Worm (Caenorhabditis elegans) whole organism, young adult: ENCODE data around the gene clik-2.

Experiments
- B0261.1 ChIP-seq: sonication (generic microtip); optimal IDR thresholded peaks from 2 replicates; lab custom pipeline; 2016; ENCODE audit warnings: mild to moderate bottlenecking, missing genetic modification characterization, moderate library complexity, missing compliant biosample characterization
- C17E4.6 ChIP-seq: fragments of 200-800 bp; sonication (Bioruptor generic); IDR thresholded peaks from 2 replicates; pipeline ENCODE4 v1.3.6; 2022; ENCODE audit warnings: missing genetic modification reagents, missing genetic modification characterization, missing compliant biosample characterization
- F23B12.7 ChIP-seq: sonication (generic microtip); optimal IDR thresholded peaks from 2 replicates; lab custom pipeline; 2017; ENCODE audit warnings: missing genetic modification characterization, mild to moderate bottlenecking, missing compliant biosample characterization, antibody characterized with exemption, moderate library complexity; ENCODE audit not compliant: insufficient read depth
- F49E8.2 ChIP-seq: sonication (generic microtip); optimal IDR thresholded peaks from 3 replicates; lab custom pipeline; 2017; ENCODE audit warnings: missing genetic modification characterization, mild to moderate bottlenecking, missing compliant biosample characterization, antibody characterized with exemption, moderate library complexity; ENCODE audit not compliant: insufficient read depth
- F57A8.1 ChIP-seq: fragments of 200-800 bp; sonication (Bioruptor generic); optimal IDR thresholded peaks from 2 replicates; lab custom pipeline; 2018; ENCODE audit warnings: mild to moderate bottlenecking, missing genetic modification characterization, moderate library complexity, missing compliant biosample characterization
- Y95B8A.8 ChIP-seq: fragments of 200-800 bp; sonication (Bioruptor generic); IDR thresholded peaks from 2 replicates; pipeline ENCODE4 v1.3.6; 2022; ENCODE audit warnings: missing genetic modification reagents, missing genetic modification characterization, missing compliant biosample characterization
- ZK185.1 ChIP-seq: sonication (generic microtip); optimal IDR thresholded peaks from 2 replicates; lab custom pipeline; 2016; ENCODE audit warnings: mild to moderate bottlenecking, missing genetic modification characterization, missing compliant biosample characterization; ENCODE audit not compliant: poor library complexity, severe bottlenecking
- akir-1 ChIP-seq: fragments of 200-800 bp; sonication (Bioruptor generic); optimal IDR thresholded peaks from 2 replicates; lab custom pipeline; 2018; ENCODE audit warnings: mild to moderate bottlenecking, missing genetic modification characterization, moderate library complexity, missing compliant biosample characterization
- ama-1 ChIP-seq, 3 experiments: fragments of 150-350 bp in 1 of 3; sonication (generic microtip) in 2 of 3; optimal IDR thresholded peaks; 2 replicates each; lab custom pipeline; 2014 to 2018; ENCODE audit warnings: missing biosample characterization in 2 of 3, missing genetic modification characterization in 2 of 3, missing genetic modification reagents in 2 of 3
- attf-5 ChIP-seq: fragments of 200-800 bp; sonication (Bioruptor generic); optimal IDR thresholded peaks from 2 replicates; lab custom pipeline; 2018; ENCODE audit warnings: mild to moderate bottlenecking, missing genetic modification characterization, missing compliant biosample characterization
- ceh-58 ChIP-seq: fragments of 200-800 bp; sonication (Bioruptor generic); IDR thresholded peaks from 2 replicates; pipeline ENCODE4 v1.3.6; 2022; ENCODE audit warnings: missing genetic modification characterization, missing compliant biosample characterization
- chd-7 ChIP-seq: sonication (generic microtip); optimal IDR thresholded peaks from 2 replicates; lab custom pipeline; 2016; ENCODE audit warnings: mild to moderate bottlenecking, missing genetic modification characterization, moderate library complexity, missing compliant biosample characterization
- die-1 ChIP-seq: sonication (generic microtip); optimal IDR thresholded peaks from 2 replicates; lab custom pipeline; 2016; ENCODE audit warnings: missing genotype, mild to moderate bottlenecking, missing genetic modification characterization, missing compliant biosample characterization
- dpl-1 ChIP-seq: fragments of 150-350 bp; optimal IDR thresholded peaks from 2 replicates; lab custom pipeline; 2014; ENCODE audit warnings: missing biosample characterization, missing genetic modification reagents, missing genetic modification characterization
- efl-1 ChIP-seq: fragments of 150-350 bp; optimal IDR thresholded peaks from 2 replicates; lab custom pipeline; 2014; ENCODE audit warnings: missing biosample characterization, missing genetic modification reagents, missing genetic modification characterization
- hmg-1.2 ChIP-seq: fragments of 200-800 bp; sonication (Bioruptor generic); IDR thresholded peaks from 2 replicates; pipeline ENCODE4 v1.3.6; 2022; ENCODE audit warnings: missing genetic modification reagents, missing genetic modification characterization, missing compliant biosample characterization
- let-607 ChIP-seq, 2 experiments: fragments of 200-800 bp in 1 of 2; sonication (Bioruptor generic) in 1 of 2; sonication (generic microtip) in 1 of 2; optimal IDR thresholded peaks; 2 replicates each; lab custom pipeline; 2016 to 2018; ENCODE audit warnings: mild to moderate bottlenecking in 2 of 2, missing compliant biosample characterization in 2 of 2, missing genetic modification characterization in 2 of 2, moderate library complexity in 2 of 2, missing genotype in 1 of 2
- lsl-1 ChIP-seq: fragments of 200-800 bp; sonication (Bioruptor generic); optimal IDR thresholded peaks from 2 replicates; lab custom pipeline; 2018; ENCODE audit warnings: mild to moderate bottlenecking, missing genetic modification characterization, moderate library complexity, missing compliant biosample characterization
- madf-10 ChIP-seq: sonication (generic microtip); optimal IDR thresholded peaks from 2 replicates; lab custom pipeline; 2016; ENCODE audit warnings: mild to moderate bottlenecking, missing genetic modification characterization, missing compliant biosample characterization
- madf-3 ChIP-seq: fragments of 200-800 bp; sonication (Bioruptor generic); IDR thresholded peaks from 2 replicates; pipeline ENCODE4 v1.3.6; 2022; ENCODE audit warnings: missing genetic modification reagents, missing genetic modification characterization, missing compliant biosample characterization
- mcd-1 ChIP-seq: fragments of 200-800 bp; sonication (Bioruptor generic); IDR thresholded peaks from 2 replicates; pipeline ENCODE4 v1.3.6; 2022; ENCODE audit warnings: missing genetic modification reagents, missing genetic modification characterization, missing compliant biosample characterization
- mes-4 ChIP-seq: sonication (generic microtip); optimal IDR thresholded peaks from 2 replicates; lab custom pipeline; 2016; ENCODE audit warnings: missing genotype, missing genetic modification characterization, missing compliant biosample characterization
- nfya-2 ChIP-seq: fragments of 200-800 bp; sonication (Bioruptor generic); IDR thresholded peaks from 2 replicates; pipeline ENCODE4 v1.3.6; 2022; ENCODE audit warnings: missing genetic modification reagents, missing genetic modification characterization, missing compliant biosample characterization
- nfyb-1 ChIP-seq: fragments of 200-800 bp; sonication (Bioruptor generic); IDR thresholded peaks from 2 replicates; pipeline ENCODE4 v1.3.6; 2022; ENCODE audit warnings: missing genetic modification reagents, missing genetic modification characterization, missing compliant biosample characterization
- nhr-90 ChIP-seq: sonication (generic microtip); optimal IDR thresholded peaks from 2 replicates; lab custom pipeline; 2016; ENCODE audit warnings: missing genotype, mild to moderate bottlenecking, missing genetic modification characterization, missing compliant biosample characterization
- pbrm-1 ChIP-seq: fragments of 200-800 bp; sonication (Bioruptor generic); IDR thresholded peaks from 2 replicates; pipeline ENCODE4 v1.3.6; 2022; ENCODE audit warnings: missing genetic modification reagents, missing genetic modification characterization, missing compliant biosample characterization
- rec-8 ChIP-seq, 2 experiments: sonication (generic microtip); optimal IDR thresholded peaks; 2 replicates each; lab custom pipeline; 2016; ENCODE audit warnings: mild to moderate bottlenecking in 2 of 2, missing genetic modification characterization in 2 of 2, missing genetic modification reagents in 2 of 2, missing genotype in 2 of 2, missing biosample characterization in 1 of 2, missing compliant biosample characterization in 1 of 2, moderate library complexity in 1 of 2
- snpc-3.4 ChIP-seq: sonication (generic microtip); optimal IDR thresholded peaks from 2 replicates; lab custom pipeline; 2017; ENCODE audit warnings: missing genetic modification characterization, mild to moderate bottlenecking, missing compliant biosample characterization, antibody characterized with exemption, moderate library complexity, missing genotype, missing genetic modification reagents
- tbp1 ChIP-seq: fragments of 200-800 bp; sonication (Bioruptor generic); optimal IDR thresholded peaks from 2 replicates; lab custom pipeline; 2018; ENCODE audit warnings: mild to moderate bottlenecking, missing genetic modification characterization, missing compliant biosample characterization
- tbx-9 ChIP-seq: sonication (generic microtip); optimal IDR thresholded peaks from 2 replicates; lab custom pipeline; 2016; ENCODE audit warnings: borderline replicate concordance, missing genetic modification characterization, inconsistent platforms, missing compliant biosample characterization
- ztf-18 ChIP-seq: sonication (generic microtip); optimal IDR thresholded peaks from 2 replicates; lab custom pipeline; 2016; ENCODE audit warnings: missing genotype, mild to moderate bottlenecking, missing genetic modification characterization, missing compliant biosample characterization
- ztf-22 ChIP-seq: fragments of 200-800 bp; sonication (Bioruptor generic); optimal IDR thresholded peaks from 2 replicates; lab custom pipeline; 2018; ENCODE audit warnings: mild to moderate bottlenecking, missing genetic modification characterization, moderate library complexity, missing compliant biosample characterization
- ztf-26 ChIP-seq: sonication (generic microtip); optimal IDR thresholded peaks from 2 replicates; lab custom pipeline; 2017; ENCODE audit warnings: missing genetic modification characterization, missing compliant biosample characterization

clik-2 gene

DNA sequence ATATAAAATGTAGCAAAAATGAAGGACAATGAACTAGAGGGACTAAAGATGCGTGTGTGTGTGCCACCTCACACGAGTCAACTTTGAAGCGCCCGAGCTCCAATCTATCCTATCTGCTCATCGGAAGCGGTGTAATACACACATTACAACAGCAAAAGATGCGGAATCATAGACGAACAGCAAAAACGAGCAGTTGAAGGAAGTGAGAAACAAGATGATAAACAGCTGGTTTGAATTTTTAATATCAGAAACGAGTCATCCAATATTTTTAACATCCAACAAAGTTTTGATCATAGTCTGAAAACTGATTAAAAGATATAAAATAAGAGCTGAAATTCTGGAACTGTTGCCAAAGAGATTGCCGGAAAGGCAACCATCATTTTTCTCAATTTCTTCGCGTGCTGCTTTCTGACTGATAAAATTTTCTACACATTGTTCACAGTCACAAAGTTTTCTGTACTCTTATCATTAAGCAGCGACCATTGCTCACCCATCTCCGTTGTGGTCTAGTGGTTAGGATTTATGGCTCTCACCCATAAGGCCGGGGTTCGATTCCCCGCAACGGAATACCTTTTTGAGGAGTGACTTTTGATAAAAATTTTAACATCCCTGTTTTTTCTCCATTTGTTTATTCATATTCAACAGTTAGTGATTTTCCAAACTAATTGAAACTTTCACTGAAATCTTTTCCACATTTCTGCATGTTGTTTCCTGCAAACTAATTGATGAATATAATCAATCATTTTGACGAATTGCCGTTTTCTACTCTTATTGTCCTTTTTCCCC, 8.3 kb downstream of the clik-2 start, which contains the start of gene stn-2 (continued):
- no peak for TF ChIP-seq chd-7 (tag; lab: Kevin White, UChicago)
- no peak for TF ChIP-seq akir-1 (GFP tag; lab: Kevin White, UChicago)
- TF ChIP-seq madf-10 (tag; lab: Kevin White, UChicago) = peak; percentile 65
- TF ChIP-seq madf-3 = 0 out of 2 replicates have a peak, but pooled peaks have one; percentile 42
- no peak for TF ChIP-seq lsl-1
- peak; percentile 60; the same call in 1 of the 2 replicates for TF ChIP-seq nfyb-1
- no peak for TF ChIP-seq tbx-9
- TF ChIP-seq C17E4.6 = no peak
- TF ChIP-seq rec-8 (tag; optimal IDR thresholded peaks at IDR 0.05; lab: Kevin White, UChicago) = peak; percentile 10 to 43
- peak; percentile 64 for TF ChIP-seq hmg-1.2
- TF ChIP-seq B0261.1 (tag; lab: Kevin White, UChicago) = peak; percentile 73
- TF ChIP-seq ZK185.1 (tag; lab: Kevin White, UChicago) = peak; percentile 60
- no peak for TF ChIP-seq attf-5 (GFP tag; lab: Kevin White, UChicago)
- TF ChIP-seq let-607 (tag; optimal IDR thresholded peaks at IDR 0.05; lab: Kevin White, UChicago) = peak in 1 of 2 experiments; percentile 5
- peak; percentile 57 for TF ChIP-seq ztf-18 (tag; lab: Kevin White, UChicago)
- TF ChIP-seq snpc-3.4 (tag; lab: Kevin White, UChicago) = peak; percentile 56
- no peak for TF ChIP-seq F57A8.1 (GFP tag; lab: Kevin White, UChicago)
- peak; percentile 16 for TF ChIP-seq mes-4 (tag; lab: Kevin White, UChicago)
- TF ChIP-seq dpl-1 (GFP tag; lab: Kevin White, UChicago) = peak; percentile 3
- TF ChIP-seq ztf-22 (GFP tag; lab: Kevin White, UChicago) = no peak
- TF ChIP-seq ceh-58 (GFP tag; lab: Robert Waterston, UW) = no peak
- TF ChIP-seq ztf-26 (tag; lab: Kevin White, UChicago) = peak; percentile 8
- peak; percentile 56 for TF ChIP-seq nhr-90 (tag; lab: Kevin White, UChicago)
- TF ChIP-seq Y95B8A.8 (GFP tag; lab: Robert Waterston, UW) = 0 out of 2 replicates have a peak, but pooled peaks have one; percentile 55
- no peak for TF ChIP-seq efl-1 (GFP tag; lab: Kevin White, UChicago)
- no peak for TF ChIP-seq mcd-1 (GFP tag; lab: Robert Waterston, UW)
- peak; percentile 54 for TF ChIP-seq F23B12.7 (tag; lab: Kevin White, UChicago)
- TF ChIP-seq die-1 (tag; lab: Kevin White, UChicago) = peak; percentile 80
- TF ChIP-seq F49E8.2 = peak; percentile 6
- peak; percentile 87 for TF ChIP-seq tbp1

DNA sequence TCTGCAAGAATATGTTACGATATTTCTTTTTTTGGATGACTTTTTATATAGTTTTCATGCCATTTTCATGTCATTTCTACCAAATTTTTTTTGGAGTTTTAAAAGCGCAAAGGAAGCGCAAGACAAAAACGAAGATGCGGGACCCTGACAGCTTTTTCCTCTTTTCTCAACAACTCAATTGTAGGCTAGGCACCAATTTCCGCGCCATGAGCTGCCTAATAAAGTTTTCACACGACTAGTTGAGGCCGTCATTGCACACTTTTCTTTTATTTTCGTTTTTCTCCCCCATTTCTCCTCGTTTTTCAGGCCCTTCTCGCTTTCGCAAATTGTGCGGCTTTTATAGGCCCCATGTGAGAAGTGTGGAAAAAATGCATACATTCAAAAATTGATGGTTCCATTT, 9.2 kb downstream of the clik-2 start:
- TF ChIP-seq pbrm-1 (GFP tag; lab: Robert Waterston, UW) (no peak), tbx-9 (no peak), ama-1 (optimal IDR thresholded peaks at IDR 0.05; lab: Kevin White, UChicago) (no peak), ama-1 (GFP tag; optimal IDR thresholded peaks at IDR 0.05; lab: Kevin White, UChicago) (no peak), nfya-2 (GFP tag; lab: Robert Waterston, UW) (no peak)
